Worm (Caenorhabditis elegans) whole organism, L2 larva: ENCODE results near the gene oac-1.

Experiments
- C34F6.9 ChIP-seq: fragments of 150-350 bp; optimal IDR thresholded peaks from 2 replicates; lab custom pipeline; 2014; ENCODE audit warnings: missing biosample characterization, missing genetic modification characterization
- R02D3.7 ChIP-seq: fragments of 150-350 bp; optimal IDR thresholded peaks from 2 replicates; lab custom pipeline; 2014; ENCODE audit warnings: missing biosample characterization, missing genetic modification characterization
- aly-2 ChIP-seq: fragments of 150-350 bp; optimal IDR thresholded peaks from 2 replicates; lab custom pipeline; 2014; ENCODE audit warnings: missing biosample characterization, missing genetic modification characterization
- ceh-16 ChIP-seq: fragments of 150-350 bp; optimal IDR thresholded peaks from 2 replicates; lab custom pipeline; 2014; ENCODE audit warnings: missing biosample characterization, missing genetic modification characterization
- ceh-82 ChIP-seq: fragments of 150-350 bp; optimal IDR thresholded peaks from 2 replicates; lab custom pipeline; 2014; ENCODE audit warnings: missing biosample characterization, missing genetic modification characterization
- elt-1 ChIP-seq: fragments of 150-350 bp; optimal IDR thresholded peaks from 2 replicates; lab custom pipeline; 2014; ENCODE audit warnings: missing biosample characterization, missing genetic modification characterization
- fos-1 ChIP-seq: fragments of 150-350 bp; optimal IDR thresholded peaks from 2 replicates; lab custom pipeline; 2014; ENCODE audit warnings: missing biosample characterization, missing genetic modification characterization
- lin-11 ChIP-seq: fragments of 150-350 bp; sonication (generic microtip); optimal IDR thresholded peaks from 2 replicates; lab custom pipeline; 2014; ENCODE audit warnings: missing biosample characterization, missing genetic modification characterization, inconsistent platforms, mixed read lengths
- lin-39 ChIP-seq: fragments of 150-350 bp; optimal IDR thresholded peaks from 2 replicates; lab custom pipeline; 2014; ENCODE audit warnings: missing biosample characterization, missing genetic modification reagents, missing genetic modification characterization
- lsy-2 ChIP-seq, 2 experiments: fragments of 150-350 bp in 1 of 2; sonication (generic microtip) in 1 of 2; optimal IDR thresholded peaks; 2 replicates each; lab custom pipeline; 2014 to 2017; ENCODE audit warnings: missing biosample characterization in 2 of 2, missing genetic modification characterization in 2 of 2
- nhr-10 ChIP-seq: sonication (generic microtip); optimal IDR thresholded peaks from 2 replicates; lab custom pipeline; 2017; ENCODE audit warnings: missing biosample characterization, missing genetic modification characterization
- nhr-11 ChIP-seq: fragments of 150-350 bp; optimal IDR thresholded peaks from 2 replicates; lab custom pipeline; 2014; ENCODE audit warnings: missing biosample characterization, missing genetic modification characterization
- nhr-12 ChIP-seq: fragments of 150-350 bp; optimal IDR thresholded peaks from 2 replicates; lab custom pipeline; 2014; ENCODE audit warnings: missing biosample characterization, missing genetic modification characterization
- nhr-129 ChIP-seq: fragments of 150-350 bp; optimal IDR thresholded peaks from 2 replicates; lab custom pipeline; 2014; ENCODE audit warnings: missing biosample characterization, missing genetic modification characterization
- nhr-25 ChIP-seq: fragments of 150-350 bp; sonication (generic microtip); optimal IDR thresholded peaks from 3 replicates; lab custom pipeline; 2014; ENCODE audit warnings: missing biosample characterization, missing genetic modification characterization
- nhr-6 ChIP-seq: fragments of 150-350 bp; optimal IDR thresholded peaks from 2 replicates; lab custom pipeline; 2014; ENCODE audit warnings: missing biosample characterization, missing genetic modification characterization
- nhr-77 ChIP-seq: fragments of 150-350 bp; optimal IDR thresholded peaks from 2 replicates; lab custom pipeline; 2014; ENCODE audit warnings: missing biosample characterization, missing genetic modification characterization
- sem-4 ChIP-seq: fragments of 150-350 bp; optimal IDR thresholded peaks from 2 replicates; lab custom pipeline; 2014; ENCODE audit warnings: missing biosample characterization, missing genetic modification reagents, missing genetic modification characterization
- zag-1 ChIP-seq: fragments of 150-350 bp; optimal IDR thresholded peaks from 2 replicates; lab custom pipeline; 2014; ENCODE audit warnings: missing biosample characterization, missing genetic modification characterization
- ztf-11 ChIP-seq: sonication (generic microtip); optimal IDR thresholded peaks from 2 replicates; lab custom pipeline; 2017; ENCODE audit warnings: missing biosample characterization, missing genetic modification characterization
- ztf-4 ChIP-seq: fragments of 150-350 bp; optimal IDR thresholded peaks from 2 replicates; lab custom pipeline; 2014; ENCODE audit warnings: missing biosample characterization, missing genetic modification characterization

oac-1 gene

ce11 chrV:19509061-19509460 is 46.7 kb downstream of the oac-1 start:
- no peak for TF ChIP-seq nhr-77 (tag; lab: Kevin White, UChicago)
- TF ChIP-seq ceh-16 (tag; lab: Kevin White, UChicago) = no peak
- TF ChIP-seq elt-1 (tag; lab: Kevin White, UChicago) = no peak
- no peak for TF ChIP-seq ztf-4 (tag; lab: Kevin White, UChicago)
- TF ChIP-seq aly-2 = no peak
- no peak for TF ChIP-seq sem-4 (tag; lab: Kevin White, UChicago)
- TF ChIP-seq nhr-25 (tag; lab: Kevin White, UChicago) = no peak
- no peak for TF ChIP-seq C34F6.9 (tag; lab: Kevin White, UChicago)
- TF ChIP-seq nhr-12 (tag; lab: Kevin White, UChicago) = no peak

- TF ChIP-seq lsy-2 (tag; optimal IDR thresholded peaks at IDR 0.05; lab: Kevin White, UChicago) = no peak
- TF ChIP-seq fos-1 (tag; lab: Kevin White, UChicago) = no peak
- TF ChIP-seq nhr-10 (tag; lab: Kevin White, UChicago) = no peak
- no peak for TF ChIP-seq ztf-11 (tag; lab: Kevin White, UChicago)
- TF ChIP-seq zag-1 = no peak
- no peak for TF ChIP-seq nhr-25 (tag; lab: Kevin White, UChicago)
- TF ChIP-seq nhr-11 (tag; lab: Kevin White, UChicago) = no peak
- TF ChIP-seq aly-2 = no peak
- no peak for TF ChIP-seq R02D3.7 (tag; lab: Kevin White, UChicago)
- TF ChIP-seq ceh-82 = no peak
- no peak for TF ChIP-seq lin-39
Measured at ce11 chrV:19502579-19503151, 53.1 kb downstream of the oac-1 start, which contains the start of gene Y43F8B.3. Gene Y43F8B.3 (plus strand): TSS chrV:19503101.

- TF ChIP-seq nhr-6 (tag; lab: Kevin White, UChicago) (no peak), nhr-129 (tag; lab: Kevin White, UChicago) (no peak), lin-11 (tag; lab: Kevin White, UChicago) (no peak)
Measured at ce11 chrV:19501389-19501788, 54.4 kb downstream of the oac-1 start.
